Fruit fly (Drosophila melanogaster): Measurements from ENCODE around the gene CG1578.

Gene CG1578

dm6 chrX:11852310-11852709 lies 36.0 kb upstream of the CG1578 start, which contains the start of gene p24-1 (continued):
- TF ChIP-seq slp2 (GFP tag; optimal IDR thresholded peaks at IDR 0.05) (no peak), tna (GFP tag; IDR thresholded peaks at IDR 0.05; ENCODE audit: partially characterized antibody) (peak; percentile 78), CG1832 (GFP tag; optimal IDR thresholded peaks at IDR 0.05) (no peak), ERR (GFP tag; optimal IDR thresholded peaks at IDR 0.05) (peak; percentile 59), CG4404 (GFP tag; IDR thresholded peaks at IDR 0.05) (no peak), vnd (GFP tag; IDR thresholded peaks at IDR 0.05; ENCODE audit: partially characterized antibody) (peak; percentile 71), CG10543 (GFP tag; optimal IDR thresholded peaks at IDR 0.05) (peak; percentile 60), chm (GFP tag; IDR thresholded peaks at IDR 0.05) (0 out of 2 replicates have a peak, but pooled peaks have one; percentile 44), E2f1 (GFP tag; IDR thresholded peaks at IDR 0.05) (peak; percentile 20; the same call in 1 of the 2 replicates), Scr (GFP tag; IDR thresholded peaks at IDR 0.05; ENCODE audit: partially characterized antibody) (peak; percentile 85), HLH4C (GFP tag; IDR thresholded peaks at IDR 0.05; ENCODE audit: partially characterized antibody) (peak; percentile 83), sr (GFP tag; IDR thresholded peaks at IDR 0.05) (no peak), CG17359 (tag; optimal IDR thresholded peaks at IDR 0.05) (peak; percentile 23), Ets65A (GFP tag) (peak; percentile 96), CG7556 (GFP tag; optimal IDR thresholded peaks at IDR 0.05) (no peak), dpn (GFP tag; optimal IDR thresholded peaks at IDR 0.05) (peak; percentile 51 to 64), disco-r (GFP tag; optimal IDR thresholded peaks at IDR 0.05) (peak; percentile 11), D (optimal IDR thresholded peaks at IDR 0.05) (no peak), D (GFP tag; optimal IDR thresholded peaks at IDR 0.05) (no peak), twi (tag; optimal IDR thresholded peaks at IDR 0.05) (no peak), Lpt (GFP tag; optimal IDR thresholded peaks at IDR 0.05) (no peak), CG42726 (GFP tag; IDR thresholded peaks at IDR 0.05; ENCODE audit: partially characterized antibody) (peak; percentile 94), unpg (GFP tag; optimal IDR thresholded peaks at IDR 0.05) (peak; percentile 31), eyg (GFP tag; optimal IDR thresholded peaks at IDR 0.05) (no peak), Bdp1 (GFP tag; optimal IDR thresholded peaks at IDR 0.05) (peak; percentile 19), Mrtf (GFP tag; IDR thresholded peaks at IDR 0.05) (peak; percentile 36; the same call in 1 of the 3 replicates), Ets97D (GFP tag; optimal IDR thresholded peaks at IDR 0.05) (peak; percentile 89), CG17612 (GFP tag; IDR thresholded peaks at IDR 0.05) (no peak), Dp (GFP tag; optimal IDR thresholded peaks at IDR 0.05) (peak; percentile 93), CG12942 (GFP tag; optimal IDR thresholded peaks at IDR 0.05) (peak; percentile 40), mld (GFP tag; IDR thresholded peaks at IDR 0.05; ENCODE audit: partially characterized antibody) (peak; percentile 81), zen (tag; optimal IDR thresholded peaks at IDR 0.05) (no peak), CG14441 (GFP tag; IDR thresholded peaks at IDR 0.05) (no peak), CG6791 (GFP tag; IDR thresholded peaks at IDR 0.05; ENCODE audit: partially characterized antibody) (peak; percentile 88)

- 0 out of 3 replicates have a peak, but pooled peaks have one; percentile 32 for TF ChIP-seq ci (GFP tag; IDR thresholded peaks at IDR 0.05)
- peak; percentile 40 for TF ChIP-seq CG14441 (GFP tag; IDR thresholded peaks at IDR 0.05)
- TF ChIP-seq CG2199 (GFP tag; IDR thresholded peaks at IDR 0.05), result no peak
- no peak for TF ChIP-seq ac (GFP tag; optimal IDR thresholded peaks at IDR 0.05)
- TF ChIP-seq CG32532 (GFP tag; IDR thresholded peaks at IDR 0.05), result 0 out of 2 replicates have a peak, but pooled peaks have one; percentile 7
- no peak for TF ChIP-seq NFAT (GFP tag; IDR thresholded peaks at IDR 0.05)
- peak; percentile 70 for TF ChIP-seq Med (GFP tag)
- TF ChIP-seq CG12769 (tag; optimal IDR thresholded peaks at IDR 0.05), result peak; percentile 60
- TF ChIP-seq lmd (GFP tag; IDR thresholded peaks at IDR 0.05), result no peak
- TF ChIP-seq crol (GFP tag; IDR thresholded peaks at IDR 0.05), result peak; percentile 59; the same call in 1 of the 2 replicates
- 0 out of 3 replicates have a peak, but pooled peaks have one; percentile 7 for TF ChIP-seq row (GFP tag; IDR thresholded peaks at IDR 0.05)
- no peak for TF ChIP-seq CG15479 (GFP tag; optimal IDR thresholded peaks at IDR 0.05)
- TF ChIP-seq Xrp1 (GFP tag; IDR thresholded peaks at IDR 0.05), result no peak
- 0 out of 2 replicates have a peak, but pooled peaks have one; percentile 30 for TF ChIP-seq Awh (GFP tag; IDR thresholded peaks at IDR 0.05)
- no peak for TF ChIP-seq CG17361 (GFP tag; IDR thresholded peaks at IDR 0.05)
- peak; percentile 17; the same call in 1 of the 2 replicates for TF ChIP-seq al (GFP tag; IDR thresholded peaks at IDR 0.05)
- no peak for TF ChIP-seq tna (GFP tag; IDR thresholded peaks at IDR 0.05; ENCODE audit: partially characterized antibody)
- peak; percentile 72 for TF ChIP-seq abd-A (tag; optimal IDR thresholded peaks at IDR 0.05)
- TF ChIP-seq Ets97D (GFP tag; optimal IDR thresholded peaks at IDR 0.05), result no peak
- peak; percentile 59; the same call in 1 of the 2 replicates for TF ChIP-seq vvl (GFP tag; IDR thresholded peaks at IDR 0.05)
These were observed 32.9 kb upstream of the CG1578 start for dm6 chrX:11849267-11849666.

Measured in whole organism, embryonic.